Fruit fly (Drosophila melanogaster): Measurements from ENCODE around the gene CG13398.

CG13398 gene

DNA sequence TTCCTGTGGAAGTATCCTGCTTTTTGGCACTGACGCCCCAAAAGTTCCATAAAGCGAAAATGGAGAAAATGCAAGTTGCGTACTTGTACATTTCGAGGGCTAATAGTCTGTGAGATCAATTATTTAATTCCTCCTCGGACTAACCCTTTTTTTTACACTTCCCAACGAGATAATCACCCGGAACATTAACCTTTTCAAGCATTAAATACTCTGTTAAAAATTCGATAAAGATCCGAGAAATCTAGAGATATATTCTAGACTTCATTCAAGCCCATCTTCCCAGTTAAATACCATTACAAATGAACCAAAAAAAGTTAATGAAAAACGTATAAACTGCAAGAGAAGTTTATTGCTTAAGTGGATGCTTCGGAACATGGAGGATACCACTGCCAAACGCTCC lies 20.9 kb downstream of the CG13398 start, which contains the start of gene lectin-29Ca:
Gene lectin-29Ca (minus strand): TSS at position 101 of the 400 bp plus-strand sequence.
- TF ChIP-seq usp (GFP tag; optimal IDR thresholded peaks at IDR 0.05), result no peak
- TF ChIP-seq psq (optimal IDR thresholded peaks at IDR 0.05), result no peak
- no peak for TF ChIP-seq Dll (optimal IDR thresholded peaks at IDR 0.05)
- no peak for TF ChIP-seq pan (optimal IDR thresholded peaks at IDR 0.05)
- TF ChIP-seq CG8478 (optimal IDR thresholded peaks at IDR 0.05), result no peak
- TF ChIP-seq EcR (GFP tag; optimal IDR thresholded peaks at IDR 0.05), result no peak

DNA sequence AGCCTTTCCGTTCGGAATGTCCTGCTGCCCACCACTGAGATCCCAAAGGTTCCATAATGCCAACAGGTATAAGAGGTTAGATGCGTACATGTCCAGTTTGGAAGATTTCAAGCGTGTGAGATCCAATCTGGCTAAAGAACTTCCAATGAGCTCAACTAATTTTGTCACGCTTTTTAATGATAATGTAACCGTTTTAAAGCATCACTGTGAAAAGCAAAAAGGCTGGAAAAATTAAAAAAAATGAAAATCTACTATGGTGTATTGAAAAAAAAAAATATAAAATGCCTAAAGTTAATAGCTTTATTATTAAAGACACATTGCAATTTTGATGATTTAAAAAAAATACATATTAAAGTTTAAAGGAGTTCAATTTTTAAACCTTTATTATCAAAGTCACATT lies 21.9 kb downstream of the CG13398 start, which contains the start of gene Acp29AB:
Gene Acp29AB (minus strand): TSS at position 101 of the 400 bp plus-strand sequence.
- TF ChIP-seq usp (GFP tag; optimal IDR thresholded peaks at IDR 0.05) (no peak), psq (optimal IDR thresholded peaks at IDR 0.05) (no peak), Dll (optimal IDR thresholded peaks at IDR 0.05) (no peak), EcR (GFP tag; optimal IDR thresholded peaks at IDR 0.05) (no peak), CG8478 (optimal IDR thresholded peaks at IDR 0.05) (no peak), pan (optimal IDR thresholded peaks at IDR 0.05) (no peak)

DNA sequence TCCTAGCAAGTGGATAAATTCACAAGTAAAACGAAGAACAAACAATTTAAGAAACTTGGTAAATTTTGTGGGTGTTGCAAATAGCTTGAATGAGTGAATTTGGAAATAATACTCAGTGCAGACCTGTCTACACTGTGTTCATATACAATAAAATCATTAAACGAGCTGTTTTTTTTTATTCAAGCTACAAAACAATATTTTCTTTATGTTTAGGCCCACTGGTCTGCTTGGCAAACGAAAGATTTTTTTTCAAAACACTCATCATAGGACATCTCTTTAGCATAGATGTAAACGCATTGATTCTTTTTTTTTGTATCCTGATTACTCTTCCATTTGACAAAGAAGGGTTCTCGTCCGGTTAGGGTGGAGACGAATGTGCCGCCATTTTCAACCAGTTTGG lies 22.8 kb downstream of the CG13398 start, which contains the start of gene CG42820:
Gene CG42820 (minus strand): TSS at position 101 of the 400 bp plus-strand sequence.
- TF ChIP-seq usp (GFP tag; optimal IDR thresholded peaks at IDR 0.05), result no peak
- TF ChIP-seq CG8478 (optimal IDR thresholded peaks at IDR 0.05), result no peak
- TF ChIP-seq Dll (optimal IDR thresholded peaks at IDR 0.05), result no peak
- no peak for TF ChIP-seq pan (optimal IDR thresholded peaks at IDR 0.05)
- no peak for TF ChIP-seq psq (optimal IDR thresholded peaks at IDR 0.05)
- TF ChIP-seq EcR (GFP tag; optimal IDR thresholded peaks at IDR 0.05), result no peak

DNA sequence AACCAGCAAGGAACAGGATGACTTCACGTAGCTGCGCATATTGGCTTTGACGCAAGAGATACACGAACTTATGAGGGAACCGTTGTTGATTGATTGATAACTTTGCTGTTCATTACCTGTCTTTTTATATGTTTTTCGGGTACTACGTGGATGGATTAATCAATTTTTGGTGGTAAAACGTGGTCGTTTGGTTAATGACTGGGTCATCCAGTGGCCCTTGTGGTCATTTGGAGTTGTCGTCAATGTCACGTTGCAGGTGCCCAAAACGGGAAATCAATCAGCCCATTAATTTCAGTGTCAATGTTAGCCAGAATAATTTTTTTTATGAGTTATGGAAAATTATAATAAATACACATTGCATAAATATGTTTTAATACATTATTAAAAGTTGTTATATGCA lies 25.8 kb downstream of the CG13398 start, which contains the start of gene CG42819:
Gene CG42819 (minus strand): TSS at position 101 of the 400 bp plus-strand sequence.
- TF ChIP-seq usp (GFP tag; optimal IDR thresholded peaks at IDR 0.05) (no peak), CG8478 (optimal IDR thresholded peaks at IDR 0.05) (no peak), pan (optimal IDR thresholded peaks at IDR 0.05) (no peak), psq (optimal IDR thresholded peaks at IDR 0.05) (no peak), Dll (optimal IDR thresholded peaks at IDR 0.05) (no peak), EcR (GFP tag; optimal IDR thresholded peaks at IDR 0.05) (no peak)

DNA sequence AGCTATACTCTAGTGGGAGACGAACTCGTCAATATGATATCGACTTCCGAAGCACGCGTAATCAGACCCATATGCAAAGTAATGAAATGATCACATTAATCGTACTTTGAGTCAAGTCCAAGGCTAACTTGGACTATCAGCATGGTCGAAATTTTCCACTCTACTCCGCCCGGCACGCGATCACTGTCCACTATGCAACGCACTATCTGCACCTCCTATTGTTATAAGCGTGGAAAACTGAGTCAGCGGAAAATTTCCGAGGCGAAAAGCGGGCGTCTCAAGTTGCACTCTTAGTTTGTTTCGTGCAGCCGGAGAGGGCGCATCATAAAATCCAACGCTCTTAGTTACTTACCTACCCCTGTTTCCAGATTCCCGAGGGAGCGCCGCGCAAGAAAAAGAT lies 29.2 kb downstream of the CG13398 start:
- TF ChIP-seq pan (optimal IDR thresholded peaks at IDR 0.05) (no peak), psq (optimal IDR thresholded peaks at IDR 0.05) (no peak), Dll (optimal IDR thresholded peaks at IDR 0.05) (no peak), CG8478 (optimal IDR thresholded peaks at IDR 0.05) (no peak), EcR (GFP tag; optimal IDR thresholded peaks at IDR 0.05) (no peak), usp (GFP tag; optimal IDR thresholded peaks at IDR 0.05) (no peak)

DNA sequence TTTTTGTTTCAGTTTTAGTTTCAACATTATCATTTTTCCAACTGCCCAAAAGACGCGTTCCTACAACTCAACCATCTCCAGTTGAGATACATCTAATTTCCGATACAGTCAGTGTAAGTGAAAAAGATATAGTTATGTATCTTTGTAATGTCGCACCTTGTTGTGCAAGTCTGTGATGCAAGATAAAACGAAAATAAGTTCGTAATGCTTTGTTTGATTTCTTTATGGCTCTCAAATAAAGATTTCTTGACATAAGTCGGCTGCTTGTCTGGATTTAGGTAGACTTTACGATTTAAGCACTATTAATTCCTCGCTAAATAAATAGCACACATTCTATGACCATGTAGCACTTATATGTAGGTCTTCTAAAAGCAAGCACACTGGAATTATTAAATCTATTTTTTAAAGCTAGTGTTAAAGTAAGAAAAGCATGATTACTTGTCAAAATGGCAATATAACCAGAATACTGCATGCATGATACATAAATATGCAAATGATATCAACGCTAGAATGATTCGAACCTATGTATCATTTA lies 30.0 kb downstream of the CG13398 start:
- TF ChIP-seq EcR (GFP tag; optimal IDR thresholded peaks at IDR 0.05) (no peak), Dll (optimal IDR thresholded peaks at IDR 0.05) (no peak), psq (optimal IDR thresholded peaks at IDR 0.05) (no peak), pan (optimal IDR thresholded peaks at IDR 0.05) (no peak), CG8478 (optimal IDR thresholded peaks at IDR 0.05) (no peak), usp (GFP tag; optimal IDR thresholded peaks at IDR 0.05) (no peak)

DNA sequence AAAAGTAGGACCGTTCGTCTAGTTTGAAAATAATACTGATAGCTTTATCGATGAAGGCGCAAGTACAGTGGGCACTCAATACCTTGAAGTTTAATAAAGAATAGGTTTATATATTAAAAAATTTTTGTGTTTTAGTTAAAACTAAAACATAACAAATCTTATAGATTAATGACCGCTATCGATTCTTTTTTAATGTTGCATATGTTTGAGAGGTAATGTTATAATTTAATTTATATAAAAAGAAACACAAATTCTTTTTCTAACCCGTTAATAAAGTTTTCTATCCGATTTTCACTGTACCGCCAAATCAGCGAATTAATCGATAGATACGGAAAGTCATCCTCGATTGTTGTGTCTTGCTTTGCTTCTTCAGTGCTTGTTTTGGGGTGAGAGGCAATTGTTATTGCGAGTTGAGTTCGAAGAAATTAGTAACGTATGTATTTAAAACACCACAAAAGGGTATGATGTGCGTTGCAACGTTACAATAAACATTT lies 30.9 kb downstream of the CG13398 start, which contains the start of the genes Dad1 and CG13384:
Gene Dad1 (minus strand): TSS at position 30 of the 494 bp plus-strand sequence.
Gene CG13384 (plus strand): TSS at position 348 of the 494 bp plus-strand sequence.
- TF ChIP-seq pan (optimal IDR thresholded peaks at IDR 0.05), result no peak
- TF ChIP-seq psq (optimal IDR thresholded peaks at IDR 0.05), result no peak
- no peak for TF ChIP-seq usp (GFP tag; optimal IDR thresholded peaks at IDR 0.05)
- TF ChIP-seq EcR (GFP tag; optimal IDR thresholded peaks at IDR 0.05), result no peak
- no peak for TF ChIP-seq CG8478 (optimal IDR thresholded peaks at IDR 0.05)
- TF ChIP-seq Dll (optimal IDR thresholded peaks at IDR 0.05), result no peak

DNA sequence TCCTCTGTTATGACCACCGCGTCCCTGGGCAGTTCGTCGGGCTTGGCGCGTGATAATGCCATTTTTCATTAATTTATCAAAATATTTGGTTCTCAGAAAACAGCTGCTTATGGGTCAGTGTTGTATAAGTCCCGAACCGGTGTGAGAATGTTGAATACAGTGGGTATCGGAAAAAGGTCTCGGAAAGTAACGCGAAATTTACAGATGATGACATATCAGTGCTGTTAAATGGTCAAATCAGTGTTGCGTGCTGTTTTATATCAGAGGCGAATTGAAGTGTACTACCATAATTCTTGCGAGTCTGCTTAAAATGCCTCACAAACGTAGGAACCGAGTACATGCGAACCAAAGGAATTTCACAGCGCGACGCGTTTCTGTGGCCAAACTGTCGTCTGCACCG lies 32.4 kb downstream of the CG13398 start, which contains the start of the genes CG13392 and Rcd4:
Gene CG13392 (minus strand): TSS at position 162 of the 400 bp plus-strand sequence.
Gene Rcd4 (plus strand): TSS at position 216 of the 400 bp plus-strand sequence.
- TF ChIP-seq Dll (optimal IDR thresholded peaks at IDR 0.05), result no peak
- TF ChIP-seq CG8478 (optimal IDR thresholded peaks at IDR 0.05), result no peak
- TF ChIP-seq usp (GFP tag; optimal IDR thresholded peaks at IDR 0.05), result no peak
- no peak for TF ChIP-seq pan (optimal IDR thresholded peaks at IDR 0.05)
- no peak for TF ChIP-seq psq (optimal IDR thresholded peaks at IDR 0.05)
- no peak for TF ChIP-seq EcR (GFP tag; optimal IDR thresholded peaks at IDR 0.05)

DNA sequence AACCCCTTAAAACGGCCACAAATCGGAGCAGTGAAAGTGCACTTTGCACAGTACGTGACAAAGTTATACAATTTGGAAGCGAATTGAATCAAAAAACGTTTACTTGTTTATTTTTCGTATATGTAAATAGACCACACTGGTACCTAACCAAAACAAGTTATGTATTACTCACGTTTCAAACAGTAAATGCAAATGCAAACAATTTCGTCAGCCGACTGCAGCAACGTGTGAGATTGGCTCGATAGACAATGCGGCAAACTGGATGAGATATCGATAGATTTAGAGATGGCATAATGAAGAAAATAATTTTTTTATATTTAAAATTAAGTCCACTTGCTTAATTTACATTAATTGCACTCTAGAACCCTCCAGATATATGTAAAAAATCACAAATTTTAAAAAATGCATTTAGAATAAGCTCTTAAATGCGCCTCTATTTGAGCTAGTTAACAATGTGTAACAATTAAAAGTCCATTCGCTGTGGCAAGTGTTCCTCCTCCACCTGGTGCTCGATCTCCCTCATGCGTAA lies 33.5 kb downstream of the CG13398 start, which contains the start of gene AlaRS:
Gene AlaRS (minus strand): TSS at position 257 of the 529 bp plus-strand sequence.
- TF ChIP-seq Dll (optimal IDR thresholded peaks at IDR 0.05) (no peak), usp (GFP tag; optimal IDR thresholded peaks at IDR 0.05) (no peak), CG8478 (optimal IDR thresholded peaks at IDR 0.05) (no peak), EcR (GFP tag; optimal IDR thresholded peaks at IDR 0.05) (no peak), pan (optimal IDR thresholded peaks at IDR 0.05) (no peak), psq (optimal IDR thresholded peaks at IDR 0.05) (no peak)

DNA sequence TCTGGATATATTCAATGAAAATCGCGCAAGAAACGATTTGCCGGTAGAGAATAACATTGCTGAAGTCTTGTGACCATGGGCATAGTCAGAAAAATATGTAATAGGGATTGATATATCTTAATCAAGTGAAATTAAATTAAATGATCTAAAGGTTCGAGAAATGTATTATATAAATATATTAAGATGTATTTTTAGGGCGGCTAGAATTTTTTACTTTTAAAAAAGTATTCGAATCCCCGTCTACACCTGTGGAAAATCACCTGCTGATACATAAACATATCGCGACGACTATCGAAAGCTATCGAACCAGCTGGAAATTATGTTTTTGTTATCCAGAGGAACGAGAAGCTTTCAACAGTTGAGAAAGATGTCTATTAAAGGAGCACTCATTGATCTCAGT lies 38.3 kb downstream of the CG13398 start, which contains the start of the genes CG13390 and CG17294:
Gene CG13390 (minus strand): TSS at position 81 of the 400 bp plus-strand sequence.
Gene CG17294 (plus strand): TSS at position 319 of the 400 bp plus-strand sequence.
- TF ChIP-seq Dll (optimal IDR thresholded peaks at IDR 0.05) (no peak), usp (GFP tag; optimal IDR thresholded peaks at IDR 0.05) (no peak)

DNA sequence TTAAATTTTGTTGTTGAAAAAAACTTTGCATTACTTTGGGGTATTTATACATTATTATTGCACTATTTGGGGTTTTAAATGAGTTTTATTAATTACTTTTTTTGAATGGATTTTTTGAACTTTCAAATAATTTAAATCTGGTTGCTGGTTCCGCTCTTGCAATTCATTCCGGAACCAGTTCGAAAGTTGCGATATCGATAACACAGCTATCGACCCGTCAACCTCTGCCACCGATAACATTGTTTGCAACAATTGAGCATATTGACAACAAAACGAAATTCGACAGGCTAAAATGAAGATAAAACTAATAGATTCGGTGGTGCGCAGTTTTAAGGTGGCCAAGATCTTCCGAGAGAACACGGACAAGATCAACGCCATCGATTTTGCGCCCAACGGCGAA lies 40.8 kb downstream of the CG13398 start, which contains the start of gene Wdr82:
Gene Wdr82 (plus strand): TSS at position 227 of the 400 bp plus-strand sequence.
- TF ChIP-seq Dll (optimal IDR thresholded peaks at IDR 0.05), result no peak
- no peak for TF ChIP-seq psq (optimal IDR thresholded peaks at IDR 0.05)
- TF ChIP-seq pan (optimal IDR thresholded peaks at IDR 0.05), result no peak
- no peak for TF ChIP-seq EcR (GFP tag; optimal IDR thresholded peaks at IDR 0.05)
- no peak for TF ChIP-seq usp (GFP tag; optimal IDR thresholded peaks at IDR 0.05)
- no peak for TF ChIP-seq CG8478 (optimal IDR thresholded peaks at IDR 0.05)

DNA sequence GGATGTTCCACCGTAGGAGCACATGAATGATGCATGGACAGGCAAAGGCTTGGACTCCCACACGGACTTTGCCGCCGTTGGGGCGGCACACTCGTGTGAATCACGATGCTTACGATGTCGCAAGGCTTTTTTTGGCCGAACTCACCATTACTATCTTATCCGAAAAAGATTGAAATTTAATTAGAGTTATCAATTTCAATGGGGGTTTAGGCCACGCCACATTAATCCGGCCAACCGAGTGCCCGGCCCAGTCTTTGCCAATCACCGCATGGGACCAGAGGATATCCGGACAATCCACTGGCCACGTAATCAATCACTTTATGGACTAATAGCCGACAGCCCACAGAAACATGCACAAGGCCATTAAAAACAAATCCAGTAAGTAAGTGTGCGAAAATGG lies 42.8 kb downstream of the CG13398 start:
- TF ChIP-seq CG8478 (optimal IDR thresholded peaks at IDR 0.05) (no peak), psq (optimal IDR thresholded peaks at IDR 0.05) (no peak), Dll (optimal IDR thresholded peaks at IDR 0.05) (no peak), pan (optimal IDR thresholded peaks at IDR 0.05) (no peak), EcR (GFP tag; optimal IDR thresholded peaks at IDR 0.05) (no peak), usp (GFP tag; optimal IDR thresholded peaks at IDR 0.05) (no peak)
